Worm (Caenorhabditis elegans) whole organism, early embryonic: Measurements from ENCODE around the gene F07H5.13.

Experiments used
- B0310.2 ChIP-seq: sonication (generic microtip); optimal IDR thresholded peaks from 2 replicates; lab custom pipeline; 2016; ENCODE audit warnings: mild to moderate bottlenecking, missing genetic modification characterization, missing compliant biosample characterization
- F13C5.2 ChIP-seq: sonication (generic microtip); optimal IDR thresholded peaks from 2 replicates; lab custom pipeline; 2017; ENCODE audit warnings: mild to moderate bottlenecking, missing genetic modification characterization, inconsistent platforms, missing compliant biosample characterization
- aly-1 ChIP-seq: sonication (generic microtip); optimal IDR thresholded peaks from 2 replicates; lab custom pipeline; 2016; ENCODE audit warnings: missing genetic modification characterization, missing compliant biosample characterization
- ama-1 ChIP-seq: fragments of 150-350 bp; optimal IDR thresholded peaks from 2 replicates; lab custom pipeline; 2014
- ceh-36 ChIP-seq: sonication (generic microtip); optimal IDR thresholded peaks from 2 replicates; lab custom pipeline; 2016; ENCODE audit warnings: missing genetic modification characterization, inconsistent platforms, missing compliant biosample characterization
- ets-7 ChIP-seq: sonication (generic microtip); optimal IDR thresholded peaks from 2 replicates; lab custom pipeline; 2016; ENCODE audit warnings: missing genotype, missing genetic modification characterization, missing compliant biosample characterization
- flt-1 ChIP-seq: fragments of 200-800 bp; sonication (Bioruptor generic); IDR thresholded peaks from 2 replicates; pipeline ENCODE4 v1.3.6; 2022; ENCODE audit warnings: missing genetic modification characterization, missing compliant biosample characterization
- hmbx-1 ChIP-seq: sonication (generic microtip); optimal IDR thresholded peaks from 2 replicates; lab custom pipeline; 2016; ENCODE audit warnings: mild to moderate bottlenecking, missing genetic modification characterization, missing compliant biosample characterization
- hnd-1 ChIP-seq: sonication (generic microtip); optimal IDR thresholded peaks from 2 replicates; lab custom pipeline; 2016; ENCODE audit warnings: missing genetic modification characterization, missing compliant biosample characterization
- scrt-1 ChIP-seq: fragments of 200-800 bp; sonication (Bioruptor generic); IDR thresholded peaks from 2 replicates; pipeline ENCODE4 v1.3.6; 2022; ENCODE audit warnings: missing genetic modification characterization, missing compliant biosample characterization
- sea-1 ChIP-seq: fragments of 200-800 bp; sonication (Bioruptor generic); conservative IDR thresholded peaks from 2 replicates; pipeline ENCODE4 v1.3.6; 2022; ENCODE audit warnings: missing genetic modification characterization, missing compliant biosample characterization
- tbx-11 ChIP-seq: fragments of 200-800 bp; sonication (Bioruptor generic); IDR thresholded peaks from 2 replicates; pipeline ENCODE4 v1.3.6; 2022; ENCODE audit warnings: missing genetic modification characterization, missing compliant biosample characterization
- tbx-37 ChIP-seq: fragments of 200-800 bp; sonication (Bioruptor generic); conservative IDR thresholded peaks from 2 replicates; pipeline ENCODE4 v1.3.6; 2022; ENCODE audit warnings: missing genetic modification reagents, missing genetic modification characterization, missing compliant biosample characterization
- tra-4 ChIP-seq: sonication (generic microtip); optimal IDR thresholded peaks from 2 replicates; lab custom pipeline; 2017; ENCODE audit warnings: missing genetic modification characterization, missing compliant biosample characterization

ce11 chrII:8806921-8807320, 16.6 kb downstream of the F07H5.13 start, which contains the start of gene pho-13:
- TF ChIP-seq hmbx-1 (tag; lab: Kevin White, UChicago) (no peak), ama-1 (lab: Kevin White, UChicago) (no peak), aly-1 (no peak), F13C5.2 (tag; lab: Kevin White, UChicago) (no peak), tbx-37 (no peak), tbx-11 (GFP tag; lab: Robert Waterston, UW) (no peak), sea-1 (GFP tag; lab: Robert Waterston, UW) (no peak), flt-1 (GFP tag; lab: Robert Waterston, UW) (no peak), ceh-36 (no peak), B0310.2 (tag; lab: Kevin White, UChicago) (no peak), ets-7 (no peak), tra-4 (tag; lab: Kevin White, UChicago) (no peak), scrt-1 (no peak), hnd-1 (tag; lab: Kevin White, UChicago) (no peak)
